Fruit fly (Drosophila melanogaster) whole organism, pupa: ENCODE measurements around the gene sgll.

Source experiments
- CG12605 ChIP-seq: fragments of 200-800 bp; sonication (Bioruptor generic); IDR thresholded peaks from 2 replicates; pipeline ENCODE4 v1.3.6; 2022; ENCODE audit warnings: missing biosample characterization, missing genetic modification characterization
- CG13204 ChIP-seq: fragments of 200-800 bp; sonication (Bioruptor generic); optimal IDR thresholded peaks from 2 replicates; lab custom pipeline; 2018; ENCODE audit warnings: missing biosample characterization, mild to moderate bottlenecking, missing genetic modification characterization, moderate library complexity
- CG17806 ChIP-seq: fragments of 200-800 bp; sonication (Bioruptor generic); optimal IDR thresholded peaks from 2 replicates; lab custom pipeline; 2018; ENCODE audit warnings: missing biosample characterization, mild to moderate bottlenecking, missing genetic modification characterization, moderate library complexity
- CG32121 ChIP-seq: fragments of 200-800 bp; sonication (Bioruptor generic); IDR thresholded peaks from 2 replicates; pipeline ENCODE4 v1.3.6; 2022; ENCODE audit warnings: missing biosample characterization, missing genetic modification characterization
- CG8159 ChIP-seq: fragments of 200-800 bp; sonication (Bioruptor generic); optimal IDR thresholded peaks from 3 replicates; lab custom pipeline; 2018; ENCODE audit warnings: missing biosample characterization, mild to moderate bottlenecking, missing genetic modification characterization, moderate library complexity
- CG8301 ChIP-seq: fragments of 200-800 bp; sonication (Bioruptor generic); optimal IDR thresholded peaks from 2 replicates; lab custom pipeline; 2018; ENCODE audit warnings: missing biosample characterization, mild to moderate bottlenecking, missing genetic modification characterization
- CG9948 ChIP-seq: fragments of 200-800 bp; sonication (Bioruptor generic); optimal IDR thresholded peaks from 2 replicates; lab custom pipeline; 2018; ENCODE audit warnings: missing biosample characterization, mild to moderate bottlenecking, missing genetic modification characterization, moderate library complexity
- EcR ChIP-seq: fragments of 200-800 bp; sonication (Bioruptor generic); optimal IDR thresholded peaks from 3 replicates; lab custom pipeline; 2019; ENCODE audit warnings: missing biosample characterization, missing genetic modification characterization, mild to moderate bottlenecking, moderate library complexity, missing genetic modification reagents
- Pif1A ChIP-seq: fragments of 200-800 bp; sonication (Bioruptor generic); optimal IDR thresholded peaks from 3 replicates; lab custom pipeline; 2016; ENCODE audit warnings: missing biosample characterization, missing genetic modification characterization
- Snoo ChIP-seq: fragments of 200-800 bp; sonication (Bioruptor generic); optimal IDR thresholded peaks from 3 replicates; lab custom pipeline; 2017; ENCODE audit warnings: missing biosample characterization, mild to moderate bottlenecking, missing genetic modification characterization, inconsistent platforms
- fd96Ca ChIP-seq: fragments of 200-800 bp; sonication (Bioruptor generic); IDR thresholded peaks from 3 replicates; pipeline ENCODE4 v1.3.6; 2022; ENCODE audit warnings: missing biosample characterization, missing genetic modification characterization
- rn ChIP-seq: fragments of 200-800 bp; sonication (Bioruptor generic); IDR thresholded peaks from 2 replicates; pipeline ENCODE4 v1.3.6; 2022; ENCODE audit warnings: missing biosample characterization, missing genetic modification characterization

dm6 chr3R:7760970-7761558 is 49.3 kb upstream of the sgll start:
- no peak for TF ChIP-seq fd96Ca (GFP tag; lab: Robert Waterston, UW)
- TF ChIP-seq CG8159 (tag; lab: Kevin White, UChicago): no peak
- no peak for TF ChIP-seq rn
- no peak for TF ChIP-seq CG17806 (tag; lab: Kevin White, UChicago)
- no peak for TF ChIP-seq EcR (GFP tag; lab: Kevin White, UChicago)
- no peak for TF ChIP-seq CG32121 (GFP tag; lab: Robert Waterston, UW)
- TF ChIP-seq CG12605 (GFP tag; lab: Robert Waterston, UW): no peak
- TF ChIP-seq Snoo: no peak
- TF ChIP-seq CG8301: no peak
- TF ChIP-seq Pif1A (GFP tag; lab: Kevin White, UChicago): no peak
- TF ChIP-seq CG9948: no peak
- no peak for TF ChIP-seq CG13204
